Worm (Caenorhabditis elegans) whole organism, young adult: Measurements from ENCODE around the gene sec-61.A.
"Not testable (repeated sequence)": the region's sequence is repeated elsewhere in the genome, so short reads cannot be mapped to it uniquely, and the experiment has no call there.

Experiments
- F33H1.4 ChIP-seq: fragments of 200-800 bp; sonication (Bioruptor generic); IDR thresholded peaks from 2 replicates; pipeline ENCODE4 v1.3.6; 2022; ENCODE audit warnings: missing genetic modification reagents, missing genetic modification characterization, missing compliant biosample characterization
- F39B2.1 ChIP-seq: fragments of 200-800 bp; sonication (Bioruptor generic); IDR thresholded peaks from 2 replicates; pipeline ENCODE4 v1.3.6; 2022; ENCODE audit warnings: missing genetic modification reagents, missing genetic modification characterization, missing compliant biosample characterization
- F49E8.2 ChIP-seq: sonication (generic microtip); optimal IDR thresholded peaks from 3 replicates; lab custom pipeline; 2017; ENCODE audit warnings: missing genetic modification characterization, mild to moderate bottlenecking, missing compliant biosample characterization, antibody characterized with exemption, moderate library complexity; ENCODE audit not compliant: insufficient read depth
- F52B5.7 ChIP-seq: sonication (generic microtip); optimal IDR thresholded peaks from 2 replicates; lab custom pipeline; 2016; ENCODE audit warnings: mild to moderate bottlenecking, missing genetic modification characterization, missing compliant biosample characterization
- attf-5 ChIP-seq: fragments of 200-800 bp; sonication (Bioruptor generic); optimal IDR thresholded peaks from 2 replicates; lab custom pipeline; 2018; ENCODE audit warnings: mild to moderate bottlenecking, missing genetic modification characterization, missing compliant biosample characterization
- bed-2 ChIP-seq: fragments of 200-800 bp; sonication (Bioruptor generic); IDR thresholded peaks from 2 replicates; pipeline ENCODE4 v1.3.6; 2022; ENCODE audit warnings: missing genetic modification reagents, missing genetic modification characterization, missing compliant biosample characterization
- ceh-58 ChIP-seq: fragments of 200-800 bp; sonication (Bioruptor generic); IDR thresholded peaks from 2 replicates; pipeline ENCODE4 v1.3.6; 2022; ENCODE audit warnings: missing genetic modification characterization, missing compliant biosample characterization
- ekl-4 ChIP-seq: fragments of 200-800 bp; sonication (Bioruptor generic); IDR thresholded peaks from 2 replicates; pipeline ENCODE4 v1.3.6; 2022; ENCODE audit warnings: missing genetic modification reagents, missing genetic modification characterization, missing compliant biosample characterization
- hmg-1.2 ChIP-seq: fragments of 200-800 bp; sonication (Bioruptor generic); IDR thresholded peaks from 2 replicates; pipeline ENCODE4 v1.3.6; 2022; ENCODE audit warnings: missing genetic modification reagents, missing genetic modification characterization, missing compliant biosample characterization
- mcd-1 ChIP-seq: fragments of 200-800 bp; sonication (Bioruptor generic); IDR thresholded peaks from 2 replicates; pipeline ENCODE4 v1.3.6; 2022; ENCODE audit warnings: missing genetic modification reagents, missing genetic modification characterization, missing compliant biosample characterization
- tlf-1 ChIP-seq: fragments of 200-800 bp; sonication (Bioruptor generic); optimal IDR thresholded peaks from 2 replicates; lab custom pipeline; 2018; ENCODE audit warnings: mild to moderate bottlenecking, missing genetic modification characterization, missing compliant biosample characterization
- unc-130 ChIP-seq: sonication (generic microtip); optimal IDR thresholded peaks from 2 replicates; lab custom pipeline; 2016; ENCODE audit warnings: missing genetic modification reagents, missing genetic modification characterization, missing compliant biosample characterization
- unc-62 ChIP-seq: fragments of 150-350 bp; optimal IDR thresholded peaks from 2 replicates; lab custom pipeline; 2014; ENCODE audit warnings: missing biosample characterization, missing genetic modification reagents, missing genetic modification characterization
- zim-3 ChIP-seq: sonication (generic microtip); optimal IDR thresholded peaks from 2 replicates; lab custom pipeline; 2017; ENCODE audit warnings: mild to moderate bottlenecking, missing genetic modification characterization, moderate library complexity, missing compliant biosample characterization

ce11 chrIV:14780566-14780965, 44.5 kb downstream of the sec-61.A start:
- TF ChIP-seq F52B5.7 (tag; lab: Kevin White, UChicago); unc-62 (GFP tag; lab: Kevin White, UChicago); mcd-1; ekl-4 (GFP tag; lab: Robert Waterston, UW); F39B2.1; attf-5 (GFP tag; lab: Kevin White, UChicago); zim-3 (tag; lab: Kevin White, UChicago); ceh-58 (GFP tag; lab: Robert Waterston, UW); tlf-1 (GFP tag; lab: Kevin White, UChicago); F33H1.4 (GFP tag; lab: Robert Waterston, UW); hmg-1.2 (GFP tag; lab: Robert Waterston, UW); bed-2; unc-130: not testable (repeated sequence)
- peak; percentile 55 for TF ChIP-seq F49E8.2 (tag; lab: Kevin White, UChicago)
